Fruit fly (Drosophila melanogaster): ENCODE data around the gene ine.
A peak's percentile ranks its signal among the peaks of the same experiment; 100 is the strongest.

Gene ine

DNA sequence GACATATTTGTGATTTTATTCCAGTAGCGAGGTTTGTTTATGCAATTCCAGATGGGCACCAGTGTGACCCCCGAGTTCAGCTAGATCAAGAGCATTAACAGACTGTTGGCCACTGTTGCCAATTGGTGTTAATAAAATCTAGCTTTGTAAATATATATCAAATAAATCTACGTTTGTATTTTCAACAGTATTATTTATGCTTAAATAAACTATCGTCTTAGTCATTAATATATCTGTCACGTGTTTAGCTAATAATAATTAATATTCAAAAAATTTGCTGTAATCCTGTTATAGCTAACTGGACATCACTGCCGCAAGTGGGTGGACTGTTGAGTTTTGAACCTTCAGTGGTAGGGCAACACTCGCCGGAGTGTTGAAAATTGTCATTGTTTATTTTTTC is 17.3 kb downstream of the ine start, which contains the start of the genes mRpL27 and CG15435 (continued):
- TF ChIP-seq CG15696 (tag; optimal IDR thresholded peaks at IDR 0.05) = peak; percentile 30
- TF ChIP-seq dmrt99B (tag; optimal IDR thresholded peaks at IDR 0.05) = peak; percentile 15
- no peak for TF ChIP-seq ERR (GFP tag; optimal IDR thresholded peaks at IDR 0.05)
- peak; percentile 59; the same call in 1 of the 3 replicates for TF ChIP-seq CG17361 (GFP tag; IDR thresholded peaks at IDR 0.05)
- no peak for TF ChIP-seq kay (GFP tag; optimal IDR thresholded peaks at IDR 0.05)
- peak; percentile 49 for TF ChIP-seq CG32532 (GFP tag; IDR thresholded peaks at IDR 0.05)
- peak; percentile 37 for TF ChIP-seq CG1603 (tag; optimal IDR thresholded peaks at IDR 0.05)
- TF ChIP-seq CG6683 (GFP tag; optimal IDR thresholded peaks at IDR 0.05) = peak; percentile 27
- no peak for TF ChIP-seq CG6272 (GFP tag; IDR thresholded peaks at IDR 0.05)
- TF ChIP-seq HmgZ (tag; optimal IDR thresholded peaks at IDR 0.05) = peak; percentile 81
- peak; percentile 32 for TF ChIP-seq HLH54F (GFP tag; optimal IDR thresholded peaks at IDR 0.05)
- TF ChIP-seq CG2875 (GFP tag; optimal IDR thresholded peaks at IDR 0.05) = no peak
- TF ChIP-seq CG34376 (GFP tag; optimal IDR thresholded peaks at IDR 0.05) = peak; percentile 31
- TF ChIP-seq Hmx (GFP tag; optimal IDR thresholded peaks at IDR 0.05) = no peak
- peak; percentile 30 for TF ChIP-seq Dip3 (GFP tag; optimal IDR thresholded peaks at IDR 0.05)
- no peak for TF ChIP-seq CG3838 (GFP tag; optimal IDR thresholded peaks at IDR 0.05)
- peak; percentile 56 for TF ChIP-seq CG8924 (tag; optimal IDR thresholded peaks at IDR 0.05)
- peak; percentile 20 for TF ChIP-seq CG10979 (tag; optimal IDR thresholded peaks at IDR 0.05)
- TF ChIP-seq CG4854 (GFP tag; optimal IDR thresholded peaks at IDR 0.05) = peak; percentile 88
- TF ChIP-seq CG14050 (GFP tag; IDR thresholded peaks at IDR 0.05) = no peak
- no peak for TF ChIP-seq pita (GFP tag; optimal IDR thresholded peaks at IDR 0.05)
- peak; percentile 49 for TF ChIP-seq CG7839 (tag; optimal IDR thresholded peaks at IDR 0.05)
- TF ChIP-seq ase (GFP tag; IDR thresholded peaks at IDR 0.05) = no peak
- peak; percentile 59 for TF ChIP-seq scrt (GFP tag; optimal IDR thresholded peaks at IDR 0.05)
- peak; percentile 35 for TF ChIP-seq lab (GFP tag; optimal IDR thresholded peaks at IDR 0.05)
- peak; percentile 34; the same call in 1 of the 3 replicates for TF ChIP-seq dysf (GFP tag; IDR thresholded peaks at IDR 0.05)
- TF ChIP-seq CG10654 (GFP tag; optimal IDR thresholded peaks at IDR 0.05) = no peak
- TF ChIP-seq sens (GFP tag) = peak; percentile 67
- peak in 1 of 2 experiments; percentile 23 for TF ChIP-seq Eip74EF (GFP tag; optimal IDR thresholded peaks at IDR 0.05)
- no peak for TF ChIP-seq bbx (GFP tag; IDR thresholded peaks at IDR 0.05; ENCODE audit: partially characterized antibody)
- 0 out of 2 replicates have a peak, but pooled peaks have one; percentile 17 for TF ChIP-seq CG17328 (GFP tag; IDR thresholded peaks at IDR 0.05)
- peak; percentile 27 for TF ChIP-seq CG17912 (GFP tag; optimal IDR thresholded peaks at IDR 0.05)
- peak; percentile 54 for TF ChIP-seq CG30403 (GFP tag; optimal IDR thresholded peaks at IDR 0.05)
- TF ChIP-seq HHEX (GFP tag; optimal IDR thresholded peaks at IDR 0.05) = peak; percentile 34
- TF ChIP-seq slou (GFP tag; optimal IDR thresholded peaks at IDR 0.05) = no peak
- TF ChIP-seq CG3407 (GFP tag; optimal IDR thresholded peaks at IDR 0.05) = no peak
- no peak for TF ChIP-seq z (GFP tag; IDR thresholded peaks at IDR 0.05)
- TF ChIP-seq CG2678 (tag; optimal IDR thresholded peaks at IDR 0.05) = peak; percentile 53
- TF ChIP-seq Fer3 (tag; optimal IDR thresholded peaks at IDR 0.05) = peak; percentile 44
- TF ChIP-seq phol (tag; optimal IDR thresholded peaks at IDR 0.05) = peak; percentile 56
- TF ChIP-seq CG13424 (tag; optimal IDR thresholded peaks at IDR 0.05) = peak; percentile 58
- TF ChIP-seq prd (optimal IDR thresholded peaks at IDR 0.05) = no peak
- peak; percentile 28; the same call in 1 of the 3 replicates for TF ChIP-seq prd (GFP tag; IDR thresholded peaks at IDR 0.05)
- peak; percentile 49 for TF ChIP-seq lilli (GFP tag; optimal IDR thresholded peaks at IDR 0.05)
- TF ChIP-seq esg (GFP tag; conservative IDR thresholded peaks at IDR 0.05) = no peak
- TF ChIP-seq unpg (GFP tag; optimal IDR thresholded peaks at IDR 0.05) = peak; percentile 46
- peak; percentile 78 for TF ChIP-seq nmo (GFP tag; optimal IDR thresholded peaks at IDR 0.05)
- peak; percentile 43; the same call in 1 of the 2 replicates for TF ChIP-seq amos (GFP tag; IDR thresholded peaks at IDR 0.05; ENCODE audit: partially characterized antibody)
- 0 out of 3 replicates have a peak, but pooled peaks have one; percentile 22 for TF ChIP-seq sr (GFP tag; IDR thresholded peaks at IDR 0.05)
- TF ChIP-seq CG13296 (GFP tag; optimal IDR thresholded peaks at IDR 0.05) = peak; percentile 38
